Fruit fly (Drosophila melanogaster): Measurements from ENCODE around the gene CG32119.
A peak's percentile ranks its signal among the peaks of the same experiment; 100 is the strongest.

- TF ChIP-seq nom (GFP tag; optimal IDR thresholded peaks at IDR 0.05): no peak
- no peak for TF ChIP-seq en (GFP tag; optimal IDR thresholded peaks at IDR 0.05)
- TF ChIP-seq mirr (GFP tag; optimal IDR thresholded peaks at IDR 0.05): no peak
- TF ChIP-seq CG1602 (GFP tag; optimal IDR thresholded peaks at IDR 0.05): no peak
- no peak for TF ChIP-seq ttk (GFP tag; IDR thresholded peaks at IDR 0.05)
- TF ChIP-seq unpg (GFP tag; optimal IDR thresholded peaks at IDR 0.05): peak; percentile 15
- no peak for TF ChIP-seq Hmr (GFP tag; optimal IDR thresholded peaks at IDR 0.05)
Observed at dm6 chr3L:13244181-13244580, 4.3 kb downstream of the CG32119 start.

All from whole organism, embryonic.